Fruit fly (Drosophila melanogaster): ENCODE measurements around the gene Ssb-c31a.

- TF ChIP-seq Nf-YC (tag; optimal IDR thresholded peaks at IDR 0.05) (no peak), Bgb (GFP tag; IDR thresholded peaks at IDR 0.05; ENCODE audit: partially characterized antibody) (no peak), CG11398 (GFP tag; optimal IDR thresholded peaks at IDR 0.05) (no peak), CG8765 (GFP tag; IDR thresholded peaks at IDR 0.05) (no peak), CG11723 (GFP tag; optimal IDR thresholded peaks at IDR 0.05) (no peak), CG1233 (GFP tag; optimal IDR thresholded peaks at IDR 0.05) (no peak), aop (GFP tag; IDR thresholded peaks at IDR 0.05) (no peak), CG6813 (GFP tag; optimal IDR thresholded peaks at IDR 0.05) (peak; percentile 16), ssp (GFP tag; IDR thresholded peaks at IDR 0.05) (no peak), Vsx1 (GFP tag; optimal IDR thresholded peaks at IDR 0.05) (no peak), HLH4C (GFP tag; IDR thresholded peaks at IDR 0.05; ENCODE audit: partially characterized antibody) (no peak), run (tag; optimal IDR thresholded peaks at IDR 0.05) (no peak), Blimp-1 (GFP tag; optimal IDR thresholded peaks at IDR 0.05) (no peak), CG14965 (GFP tag; optimal IDR thresholded peaks at IDR 0.05; ENCODE audit: borderline replicate concordance) (no peak)
Measured at dm6 chr2L:8239032-8239650, 28.0 kb downstream of the Ssb-c31a start.

Measured in whole organism, embryonic.